Worm (Caenorhabditis elegans): ENCODE results near the gene mbf-1.

DNA sequence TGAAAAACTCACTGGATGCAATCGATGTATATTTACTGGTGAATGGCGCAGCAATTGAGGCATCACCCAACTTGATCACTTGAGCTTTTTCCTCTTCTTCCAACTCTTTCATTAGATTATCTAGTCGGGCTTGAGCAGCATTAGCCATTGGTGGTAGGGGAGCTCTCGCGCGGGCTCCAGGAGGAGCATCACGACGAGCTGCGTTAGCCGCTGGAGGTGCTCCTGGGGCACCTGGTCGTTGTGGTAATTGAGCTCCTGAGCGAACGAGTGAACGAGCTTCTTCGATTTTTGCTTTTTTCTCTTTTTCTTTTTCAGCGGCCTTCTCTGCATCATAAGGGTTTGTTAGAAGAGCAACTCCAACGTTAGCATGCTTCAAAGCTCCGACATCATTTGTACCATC, 5.1 kb downstream of the mbf-1 start:
- TF ChIP-seq blmp-1 (tag; optimal IDR thresholded peaks at IDR 0.05), result no peak
- TF ChIP-seq unc-62 (GFP tag; optimal IDR thresholded peaks at IDR 0.05), result no peak
- TF ChIP-seq nhr-237 (tag; optimal IDR thresholded peaks at IDR 0.05), result no peak
- no peak for TF ChIP-seq sptf-1 (tag; optimal IDR thresholded peaks at IDR 0.05)
- no peak for TF ChIP-seq ztf-11 (tag; optimal IDR thresholded peaks at IDR 0.05)
- no peak for TF ChIP-seq elt-1 (tag; optimal IDR thresholded peaks at IDR 0.05; ENCODE audit: borderline replicate concordance, insufficient read depth)
- TF ChIP-seq sem-2 (GFP tag; optimal IDR thresholded peaks at IDR 0.05), result no peak
- TF ChIP-seq elt-3 (tag; optimal IDR thresholded peaks at IDR 0.05), result no peak
